Worm (Caenorhabditis elegans) whole organism, L4 larva: ENCODE data around the gene nccd-1.

ENCODE experiments used
- F49E8.2 ChIP-seq: sonication (generic microtip); optimal IDR thresholded peaks from 2 replicates; lab custom pipeline; 2016; ENCODE audit warnings: missing compliant biosample characterization, mild to moderate bottlenecking, missing genetic modification characterization, borderline replicate concordance
- R02D3.7 ChIP-seq: fragments of 150-350 bp; sonication (generic microtip); optimal IDR thresholded peaks from 3 replicates; lab custom pipeline; 2014; ENCODE audit warnings: missing biosample characterization, missing genetic modification characterization
- ceh-20 ChIP-seq: fragments of 200-800 bp; sonication (Bioruptor generic); IDR thresholded peaks from 2 replicates; pipeline ENCODE4 v1.3.6; 2022; ENCODE audit warnings: missing genetic modification reagents, missing genetic modification characterization, missing compliant biosample characterization
- dve-1 ChIP-seq: sonication (generic microtip); optimal IDR thresholded peaks from 2 replicates; lab custom pipeline; 2017; ENCODE audit warnings: antibody characterized with exemption, mild to moderate bottlenecking, missing genetic modification characterization, missing compliant biosample characterization; ENCODE audit not compliant: insufficient read depth
- egl-27 ChIP-seq: sonication (generic microtip); optimal IDR thresholded peaks from 3 replicates; lab custom pipeline; 2017; ENCODE audit warnings: missing biosample characterization, missing genetic modification reagents, missing genetic modification characterization
- hlh-30 ChIP-seq: sonication (generic microtip); optimal IDR thresholded peaks from 2 replicates; lab custom pipeline; 2017; ENCODE audit warnings: antibody characterized with exemption, mild to moderate bottlenecking, missing genetic modification characterization, missing compliant biosample characterization; ENCODE audit not compliant: insufficient read depth
- mes-2 ChIP-seq: sonication (generic microtip); optimal IDR thresholded peaks from 2 replicates; lab custom pipeline; 2016; ENCODE audit warnings: missing genotype, mild to moderate bottlenecking, missing genetic modification characterization, missing compliant biosample characterization; ENCODE audit not compliant: poor library complexity, severe bottlenecking
- nhr-77 ChIP-seq: fragments of 150-350 bp; optimal IDR thresholded peaks from 2 replicates; lab custom pipeline; 2014; ENCODE audit warnings: missing biosample characterization, missing genetic modification characterization
- snpc-4 ChIP-seq: fragments of 150-350 bp; optimal IDR thresholded peaks from 2 replicates; lab custom pipeline; 2014; ENCODE audit warnings: missing biosample characterization, missing genetic modification characterization
- spr-1 ChIP-seq: sonication (generic microtip); optimal IDR thresholded peaks from 2 replicates; lab custom pipeline; 2016; ENCODE audit warnings: mild to moderate bottlenecking, missing genetic modification characterization, missing compliant biosample characterization
- unc-39 ChIP-seq: sonication (generic microtip); optimal IDR thresholded peaks from 2 replicates; lab custom pipeline; 2017; ENCODE audit warnings: missing biosample characterization, missing genetic modification characterization
- ztf-11 ChIP-seq: fragments of 150-350 bp; optimal IDR thresholded peaks from 2 replicates; lab custom pipeline; 2014; ENCODE audit warnings: missing biosample characterization, missing genetic modification characterization
- ztf-7 ChIP-seq: fragments of 150-350 bp; optimal IDR thresholded peaks from 2 replicates; lab custom pipeline; 2014; ENCODE audit warnings: missing biosample characterization, missing genetic modification characterization

DNA sequence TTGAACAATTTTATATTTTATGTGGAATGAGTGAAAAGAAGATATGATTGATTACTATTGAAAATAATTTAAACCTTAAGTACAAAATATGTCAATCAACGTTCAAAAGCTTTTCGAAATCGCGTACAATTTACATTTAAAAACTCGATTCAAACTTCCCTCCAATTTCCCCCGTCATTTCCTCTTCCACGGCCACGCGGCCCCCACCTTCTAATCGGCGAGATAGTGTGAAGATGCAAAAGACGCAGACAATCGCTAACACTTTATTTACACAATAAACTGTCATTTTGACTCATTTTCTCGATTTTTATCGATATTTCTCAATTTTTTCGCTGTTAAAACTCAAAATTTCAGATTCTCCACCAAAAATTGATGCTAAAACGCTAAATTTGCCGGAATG is 6.9 kb downstream of the nccd-1 start, which contains the start of gene rom-4:
- TF ChIP-seq hlh-30 (tag; lab: Kevin White, UChicago) (peak; percentile 39), ceh-20 (GFP tag; lab: Robert Waterston, UW) (no peak), spr-1 (tag; lab: Kevin White, UChicago) (no peak), mes-2 (tag; lab: Kevin White, UChicago) (no peak), nhr-77 (tag; lab: Kevin White, UChicago) (no peak), unc-39 (tag; lab: Kevin White, UChicago) (no peak), F49E8.2 (tag; lab: Kevin White, UChicago) (no peak), ztf-7 (peak; percentile 0), R02D3.7 (tag; lab: Kevin White, UChicago) (no peak), egl-27 (tag; lab: Kevin White, UChicago) (no peak), dve-1 (tag; lab: Kevin White, UChicago) (no peak), snpc-4 (tag; lab: Kevin White, UChicago) (no peak), ztf-11 (tag; lab: Kevin White, UChicago) (no peak)
